Worm (Caenorhabditis elegans): ENCODE measurements around the gene ttr-28.

ce11 chrV:12859144-12859543, 45.8 kb downstream of the ttr-28 start, which contains the start of gene anp-1:
- TF ChIP-seq ceh-58 (GFP tag; IDR thresholded peaks at IDR 0.05) (no peak), aptf-3 (GFP tag; IDR thresholded peaks at IDR 0.05) (no peak), efl-1 (GFP tag; optimal IDR thresholded peaks at IDR 0.05) (no peak), nhr-90 (tag; optimal IDR thresholded peaks at IDR 0.05) (no peak), ceh-100 (GFP tag; IDR thresholded peaks at IDR 0.05) (no peak), ZK185.1 (tag; optimal IDR thresholded peaks at IDR 0.05; ENCODE audit: poor library complexity, severe bottlenecking) (no peak), unc-130 (GFP tag; optimal IDR thresholded peaks at IDR 0.05) (no peak), F57C9.4 (tag; optimal IDR thresholded peaks at IDR 0.05) (no peak), pbrm-1 (GFP tag; IDR thresholded peaks at IDR 0.05) (no peak), Y79H2A.3 (GFP tag; conservative IDR thresholded peaks at IDR 0.05) (no peak)

All from whole organism, young adult.